Worm (Caenorhabditis elegans): Measurements from ENCODE around the gene C45B11.5.

Gene C45B11.5

ce11 chrV:11041499-11041898, at the start of gene C45B11.5:
Gene C45B11.5 (plus strand): TSS chrV:11041799.
- TF ChIP-seq elt-3 (tag; optimal IDR thresholded peaks at IDR 0.05) (no peak), bed-3 (GFP tag; optimal IDR thresholded peaks at IDR 0.05) (no peak), M03D4.4 (tag; optimal IDR thresholded peaks at IDR 0.05) (no peak), ztf-11 (tag; optimal IDR thresholded peaks at IDR 0.05) (no peak), sem-2 (GFP tag; optimal IDR thresholded peaks at IDR 0.05) (no peak), hlh-1 (tag; optimal IDR thresholded peaks at IDR 0.05) (no peak), nhr-28 (tag; optimal IDR thresholded peaks at IDR 0.05) (no peak), zip-8 (tag; optimal IDR thresholded peaks at IDR 0.05) (no peak), pha-4 (tag; optimal IDR thresholded peaks at IDR 0.05) (no peak), nhr-237 (tag; optimal IDR thresholded peaks at IDR 0.05) (no peak), blmp-1 (tag; optimal IDR thresholded peaks at IDR 0.05) (no peak), elt-1 (tag; optimal IDR thresholded peaks at IDR 0.05; ENCODE audit: borderline replicate concordance, insufficient read depth) (no peak), nhr-76 (tag; optimal IDR thresholded peaks at IDR 0.05) (no peak), mls-2 (tag; optimal IDR thresholded peaks at IDR 0.05) (no peak), nhr-12 (tag; optimal IDR thresholded peaks at IDR 0.05) (no peak), unc-62 (GFP tag; optimal IDR thresholded peaks at IDR 0.05) (no peak), ceh-83 (GFP tag; optimal IDR thresholded peaks at IDR 0.05) (no peak), snpc-4 (tag; optimal IDR thresholded peaks at IDR 0.05) (no peak)

DNA sequence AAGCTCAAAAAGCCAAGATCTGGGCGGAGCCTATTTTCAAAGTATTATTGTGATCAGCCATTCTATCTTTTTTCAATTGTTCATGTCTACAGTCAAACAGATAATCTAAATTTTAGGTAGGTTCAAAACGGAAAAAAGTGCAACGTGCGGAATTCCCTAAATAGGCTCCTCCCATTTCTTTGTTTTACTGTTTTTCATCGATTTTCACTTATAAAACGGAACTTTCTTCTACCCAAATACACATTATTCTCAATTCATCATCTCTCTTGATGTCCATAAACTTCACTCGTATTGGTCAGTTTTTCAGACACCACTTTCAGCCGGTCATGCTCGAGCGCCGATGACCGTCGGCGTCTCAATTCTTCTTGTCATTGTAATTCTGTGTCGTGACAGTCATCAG, 42.8 kb upstream of the C45B11.5 start, which contains the start of gene F53B7.7:
TSS of gene F53B7.7 (plus strand) at position 301 of the 400 bp plus-strand sequence.
- TF ChIP-seq M03D4.4 (tag; optimal IDR thresholded peaks at IDR 0.05): no peak
- no peak for TF ChIP-seq unc-39 (tag; optimal IDR thresholded peaks at IDR 0.05)
- TF ChIP-seq zip-8 (tag; optimal IDR thresholded peaks at IDR 0.05): no peak
- TF ChIP-seq sem-2 (GFP tag; optimal IDR thresholded peaks at IDR 0.05): no peak
- no peak for TF ChIP-seq lin-13 (tag; optimal IDR thresholded peaks at IDR 0.05)
- no peak for TF ChIP-seq ceh-43 (GFP tag; optimal IDR thresholded peaks at IDR 0.05)
- TF ChIP-seq pha-4 (tag; optimal IDR thresholded peaks at IDR 0.05): no peak
- TF ChIP-seq hlh-1 (tag; optimal IDR thresholded peaks at IDR 0.05): no peak
- TF ChIP-seq cnd-1 (tag; optimal IDR thresholded peaks at IDR 0.05): no peak
- no peak for TF ChIP-seq drap-1 (GFP tag; optimal IDR thresholded peaks at IDR 0.05)
- no peak for TF ChIP-seq lsy-2 (tag; optimal IDR thresholded peaks at IDR 0.05)
- TF ChIP-seq nhr-12 (tag; optimal IDR thresholded peaks at IDR 0.05): no peak
- no peak for TF ChIP-seq blmp-1 (tag; optimal IDR thresholded peaks at IDR 0.05)
- no peak for TF ChIP-seq elt-3 (tag; optimal IDR thresholded peaks at IDR 0.05)
- no peak for TF ChIP-seq snpc-4 (tag; optimal IDR thresholded peaks at IDR 0.05)

- TF ChIP-seq elt-1 (tag; optimal IDR thresholded peaks at IDR 0.05; ENCODE audit: borderline replicate concordance, insufficient read depth): no peak
- TF ChIP-seq cnd-1 (tag; optimal IDR thresholded peaks at IDR 0.05): no peak
- TF ChIP-seq unc-62 (GFP tag; optimal IDR thresholded peaks at IDR 0.05): no peak
- peak; percentile 44 for TF ChIP-seq nhr-237 (tag; optimal IDR thresholded peaks at IDR 0.05)
- no peak for TF ChIP-seq zip-8 (tag; optimal IDR thresholded peaks at IDR 0.05)
- no peak for TF ChIP-seq bed-3 (GFP tag; optimal IDR thresholded peaks at IDR 0.05)
- no peak for TF ChIP-seq drap-1 (GFP tag; optimal IDR thresholded peaks at IDR 0.05)
- TF ChIP-seq unc-120 (tag; optimal IDR thresholded peaks at IDR 0.05; ENCODE audit: poor library complexity, severe bottlenecking): no peak
- no peak for TF ChIP-seq lin-13 (tag; optimal IDR thresholded peaks at IDR 0.05)
- no peak for TF ChIP-seq ham-2 (GFP tag; optimal IDR thresholded peaks at IDR 0.05)
- no peak for TF ChIP-seq elt-3 (tag; optimal IDR thresholded peaks at IDR 0.05)
- TF ChIP-seq nhr-76 (tag; optimal IDR thresholded peaks at IDR 0.05): no peak
- TF ChIP-seq mls-2 (tag; optimal IDR thresholded peaks at IDR 0.05): no peak
- no peak for TF ChIP-seq blmp-1 (tag; optimal IDR thresholded peaks at IDR 0.05)
- peak; percentile 54 for TF ChIP-seq mep-1 (tag; optimal IDR thresholded peaks at IDR 0.05)
- TF ChIP-seq mab-5 (tag; optimal IDR thresholded peaks at IDR 0.05): no peak
- TF ChIP-seq snpc-4 (tag; optimal IDR thresholded peaks at IDR 0.05): no peak
- TF ChIP-seq sptf-1 (tag; optimal IDR thresholded peaks at IDR 0.05): no peak
- no peak for TF ChIP-seq unc-39 (tag; optimal IDR thresholded peaks at IDR 0.05)
- TF ChIP-seq sem-2 (GFP tag; optimal IDR thresholded peaks at IDR 0.05): no peak
- TF ChIP-seq hlh-1 (tag; optimal IDR thresholded peaks at IDR 0.05): no peak
- TF ChIP-seq lsy-2 (tag; optimal IDR thresholded peaks at IDR 0.05): peak; percentile 66
- TF ChIP-seq nhr-28 (tag; optimal IDR thresholded peaks at IDR 0.05): no peak
- TF ChIP-seq ces-1 (GFP tag; optimal IDR thresholded peaks at IDR 0.05): peak; percentile 86
- TF ChIP-seq flh-1 (GFP tag; optimal IDR thresholded peaks at IDR 0.05): no peak
- no peak for TF ChIP-seq tbx-8 (GFP tag; optimal IDR thresholded peaks at IDR 0.05)
- TF ChIP-seq nhr-12 (tag; optimal IDR thresholded peaks at IDR 0.05): no peak
- TF ChIP-seq ztf-11 (tag; optimal IDR thresholded peaks at IDR 0.05): no peak
- no peak for TF ChIP-seq M03D4.4 (tag; optimal IDR thresholded peaks at IDR 0.05)
- peak; percentile 19 for TF ChIP-seq nhr-2 (tag; optimal IDR thresholded peaks at IDR 0.05)
- TF ChIP-seq ceh-43 (GFP tag; optimal IDR thresholded peaks at IDR 0.05): no peak
- peak; percentile 67 for TF ChIP-seq pha-4 (tag; optimal IDR thresholded peaks at IDR 0.05)
- TF ChIP-seq ceh-39 (tag; optimal IDR thresholded peaks at IDR 0.05): peak; percentile 29
- no peak for TF ChIP-seq ceh-83 (GFP tag; optimal IDR thresholded peaks at IDR 0.05)
These were observed 40.9 kb upstream of the C45B11.5 start, which contains the start of gene isy-1 for ce11 chrV:11000650-11001049. Gene isy-1 (minus strand): TSS chrV:11000699.

All from whole organism, mixed stage, embryonic.